Worm (Caenorhabditis elegans): ENCODE measurements around the gene dhs-29.

- no peak for TF ChIP-seq ZK546.5 (tag; optimal IDR thresholded peaks at IDR 0.05)
- no peak for TF ChIP-seq nhr-6 (tag; optimal IDR thresholded peaks at IDR 0.05)
- TF ChIP-seq jun-1 (tag; optimal IDR thresholded peaks at IDR 0.05): no peak
- TF ChIP-seq lin-39 (tag; optimal IDR thresholded peaks at IDR 0.05): no peak
- no peak for TF ChIP-seq lin-15B (tag; optimal IDR thresholded peaks at IDR 0.05)
Observed at ce11 chrX:7627351-7627750, 37.4 kb downstream of the dhs-29 start, which contains the start of gene nlp-61.
